Worm (Caenorhabditis elegans): Measurements from ENCODE around the gene K02F3.2.

Gene K02F3.2

ce11 chrIII:841177-841576 lies 4.5 kb upstream of the K02F3.2 start, which contains the start of gene K02F3.9:
TSS of gene K02F3.9 (minus strand) at chrIII:841366.
- TF ChIP-seq sea-1 (GFP tag; conservative IDR thresholded peaks at IDR 0.05) (no peak), tbx-11 (GFP tag; IDR thresholded peaks at IDR 0.05) (no peak), hmg-4 (GFP tag; optimal IDR thresholded peaks at IDR 0.05) (no peak), F13C5.2 (tag; optimal IDR thresholded peaks at IDR 0.05) (no peak), ama-1 (optimal IDR thresholded peaks at IDR 0.05) (no peak), hnd-1 (tag; optimal IDR thresholded peaks at IDR 0.05) (no peak), scrt-1 (GFP tag; IDR thresholded peaks at IDR 0.05) (no peak), ceh-36 (tag; optimal IDR thresholded peaks at IDR 0.05) (no peak), aly-1 (tag; optimal IDR thresholded peaks at IDR 0.05) (no peak), B0310.2 (tag; optimal IDR thresholded peaks at IDR 0.05) (no peak), tra-4 (tag; optimal IDR thresholded peaks at IDR 0.05) (no peak)

- TF ChIP-seq ets-7 (tag; optimal IDR thresholded peaks at IDR 0.05) (no peak), pes-1 (GFP tag; IDR thresholded peaks at IDR 0.05) (no peak), sea-1 (GFP tag; conservative IDR thresholded peaks at IDR 0.05) (no peak), tra-4 (tag; optimal IDR thresholded peaks at IDR 0.05) (no peak), ceh-13 (GFP tag; optimal IDR thresholded peaks at IDR 0.05) (no peak), hnd-1 (tag; optimal IDR thresholded peaks at IDR 0.05) (no peak), tbx-37 (GFP tag; conservative IDR thresholded peaks at IDR 0.05) (no peak), B0310.2 (tag; optimal IDR thresholded peaks at IDR 0.05) (no peak), tbx-11 (GFP tag; IDR thresholded peaks at IDR 0.05) (no peak), scrt-1 (GFP tag; IDR thresholded peaks at IDR 0.05) (no peak), ceh-36 (tag; optimal IDR thresholded peaks at IDR 0.05) (no peak), ama-1 (optimal IDR thresholded peaks at IDR 0.05) (no peak), hmg-4 (GFP tag; optimal IDR thresholded peaks at IDR 0.05) (no peak), aly-1 (tag; optimal IDR thresholded peaks at IDR 0.05) (no peak), hmbx-1 (tag; optimal IDR thresholded peaks at IDR 0.05) (no peak), F13C5.2 (tag; optimal IDR thresholded peaks at IDR 0.05) (no peak), flt-1 (GFP tag; IDR thresholded peaks at IDR 0.05) (no peak)
Measured at ce11 chrIII:842630-843029, 3.0 kb upstream of the K02F3.2 start, which contains the start of gene far-8. TSS of gene far-8 (plus strand) at chrIII:842930.

DNA sequence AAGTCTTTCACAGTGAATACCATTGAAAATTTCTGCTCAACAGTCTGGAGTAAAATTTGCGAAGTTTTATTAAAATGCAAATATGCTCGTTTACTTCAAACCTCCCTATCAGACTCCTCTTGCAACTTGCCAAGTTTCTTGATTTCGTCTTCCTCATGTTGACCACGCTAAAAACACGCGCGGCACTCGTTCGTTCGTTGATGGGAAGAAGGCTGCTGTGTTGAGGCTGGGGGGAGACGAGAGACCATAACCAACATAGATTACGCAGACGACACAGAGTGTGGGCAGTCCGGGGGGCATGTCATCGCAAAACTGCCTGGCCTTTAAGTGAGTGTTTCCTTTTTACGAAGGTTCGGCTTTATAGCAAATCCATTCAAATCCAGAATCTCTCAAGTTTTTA lies 1.6 kb upstream of the K02F3.2 start:
- TF ChIP-seq ceh-13 (GFP tag; optimal IDR thresholded peaks at IDR 0.05) (no peak), ets-7 (tag; optimal IDR thresholded peaks at IDR 0.05) (no peak), tbx-11 (GFP tag; IDR thresholded peaks at IDR 0.05) (no peak), hmg-4 (GFP tag; optimal IDR thresholded peaks at IDR 0.05) (peak; percentile 23)

DNA sequence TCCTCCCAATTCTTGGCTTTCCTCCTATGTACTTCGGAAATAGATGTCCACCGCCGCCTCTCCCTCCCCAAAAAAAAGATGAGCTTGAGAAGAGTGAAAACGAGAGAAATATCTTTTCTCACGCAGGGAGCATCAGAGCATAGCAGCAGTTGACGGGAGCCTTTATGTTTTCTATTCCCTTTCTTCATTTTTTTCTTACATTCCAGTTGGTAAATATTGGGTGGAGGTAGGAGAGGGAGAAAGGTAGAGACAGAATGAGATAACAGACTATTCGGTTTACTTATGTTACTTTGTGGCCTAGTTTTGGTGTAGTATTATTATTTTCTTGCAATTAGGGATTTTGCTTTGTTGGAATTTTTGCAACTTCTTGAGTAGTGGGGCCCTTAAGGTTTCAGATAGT lies 1.1 kb upstream of the K02F3.2 start:
- no peak for TF ChIP-seq ets-7 (tag; optimal IDR thresholded peaks at IDR 0.05)
- TF ChIP-seq tbx-37 (GFP tag; conservative IDR thresholded peaks at IDR 0.05): no peak
- TF ChIP-seq tra-4 (tag; optimal IDR thresholded peaks at IDR 0.05): no peak
- no peak for TF ChIP-seq hmg-4 (GFP tag; optimal IDR thresholded peaks at IDR 0.05)
- TF ChIP-seq hmbx-1 (tag; optimal IDR thresholded peaks at IDR 0.05): no peak
- no peak for TF ChIP-seq pes-1 (GFP tag; IDR thresholded peaks at IDR 0.05)
- no peak for TF ChIP-seq tbx-11 (GFP tag; IDR thresholded peaks at IDR 0.05)
- no peak for TF ChIP-seq ama-1 (optimal IDR thresholded peaks at IDR 0.05)

ce11 chrIII:852296-852695 lies 6.7 kb downstream of the K02F3.2 start, which contains the start of gene moma-1:
TSS of gene moma-1 (minus strand) at chrIII:852396.
- no peak for TF ChIP-seq tbx-37 (GFP tag; conservative IDR thresholded peaks at IDR 0.05)
- TF ChIP-seq ets-7 (tag; optimal IDR thresholded peaks at IDR 0.05): no peak
- no peak for TF ChIP-seq ama-1 (optimal IDR thresholded peaks at IDR 0.05)
- no peak for TF ChIP-seq ceh-36 (tag; optimal IDR thresholded peaks at IDR 0.05)
- no peak for TF ChIP-seq hnd-1 (tag; optimal IDR thresholded peaks at IDR 0.05)
- TF ChIP-seq tbx-11 (GFP tag; IDR thresholded peaks at IDR 0.05): no peak

DNA sequence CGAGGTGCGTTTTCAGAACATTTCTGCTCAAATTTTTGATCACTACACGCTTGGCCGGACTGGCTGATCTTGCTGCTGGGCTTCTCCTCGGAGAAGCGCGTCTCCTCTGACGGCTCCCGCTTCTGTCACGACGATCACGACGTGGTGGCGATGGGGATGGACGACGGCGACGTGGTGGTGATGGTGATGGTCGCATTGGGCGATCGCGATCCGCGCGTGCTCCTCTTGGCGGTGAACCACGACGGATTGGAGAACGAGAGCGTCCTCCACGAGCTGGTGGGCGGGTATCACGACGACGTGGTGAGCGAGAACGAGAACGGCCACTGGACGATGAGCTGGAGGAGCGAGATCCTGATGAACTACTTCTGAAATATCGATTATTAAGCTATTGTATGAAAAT lies 7.8 kb downstream of the K02F3.2 start:
- no peak for TF ChIP-seq tra-4 (tag; optimal IDR thresholded peaks at IDR 0.05)
- no peak for TF ChIP-seq hmg-4 (GFP tag; optimal IDR thresholded peaks at IDR 0.05)
- no peak for TF ChIP-seq scrt-1 (GFP tag; IDR thresholded peaks at IDR 0.05)
- no peak for TF ChIP-seq tbx-37 (GFP tag; conservative IDR thresholded peaks at IDR 0.05)
- TF ChIP-seq hnd-1 (tag; optimal IDR thresholded peaks at IDR 0.05): no peak
- TF ChIP-seq F13C5.2 (tag; optimal IDR thresholded peaks at IDR 0.05): no peak
- no peak for TF ChIP-seq pes-1 (GFP tag; IDR thresholded peaks at IDR 0.05)
- TF ChIP-seq tbx-11 (GFP tag; IDR thresholded peaks at IDR 0.05): no peak
- TF ChIP-seq ceh-13 (GFP tag; optimal IDR thresholded peaks at IDR 0.05): no peak
- TF ChIP-seq flt-1 (GFP tag; IDR thresholded peaks at IDR 0.05): no peak
- TF ChIP-seq sea-1 (GFP tag; conservative IDR thresholded peaks at IDR 0.05): no peak
- no peak for TF ChIP-seq ama-1 (optimal IDR thresholded peaks at IDR 0.05)
- no peak for TF ChIP-seq aly-1 (tag; optimal IDR thresholded peaks at IDR 0.05)
- TF ChIP-seq ceh-36 (tag; optimal IDR thresholded peaks at IDR 0.05): no peak
- no peak for TF ChIP-seq ets-7 (tag; optimal IDR thresholded peaks at IDR 0.05)
- no peak for TF ChIP-seq hmbx-1 (tag; optimal IDR thresholded peaks at IDR 0.05)
- no peak for TF ChIP-seq B0310.2 (tag; optimal IDR thresholded peaks at IDR 0.05)

ce11 chrIII:853859-854359 lies 8.3 kb downstream of the K02F3.2 start, which contains the start of the genes rnp-5 and tag-51:
TSS of gene rnp-5 (minus strand) at chrIII:853909.
TSS of gene tag-51 (plus strand) at chrIII:854221.
- no peak for TF ChIP-seq flt-1 (GFP tag; IDR thresholded peaks at IDR 0.05)
- no peak for TF ChIP-seq tra-4 (tag; optimal IDR thresholded peaks at IDR 0.05)
- no peak for TF ChIP-seq ama-1 (optimal IDR thresholded peaks at IDR 0.05)
- TF ChIP-seq sea-1 (GFP tag; conservative IDR thresholded peaks at IDR 0.05): no peak
- TF ChIP-seq F13C5.2 (tag; optimal IDR thresholded peaks at IDR 0.05): no peak
- TF ChIP-seq hnd-1 (tag; optimal IDR thresholded peaks at IDR 0.05): no peak
- no peak for TF ChIP-seq tbx-11 (GFP tag; IDR thresholded peaks at IDR 0.05)
- no peak for TF ChIP-seq tbx-37 (GFP tag; conservative IDR thresholded peaks at IDR 0.05)
- no peak for TF ChIP-seq hmg-4 (GFP tag; optimal IDR thresholded peaks at IDR 0.05)
- TF ChIP-seq ets-7 (tag; optimal IDR thresholded peaks at IDR 0.05): no peak
- TF ChIP-seq aly-1 (tag; optimal IDR thresholded peaks at IDR 0.05): no peak
- TF ChIP-seq ceh-13 (GFP tag; optimal IDR thresholded peaks at IDR 0.05): no peak
- TF ChIP-seq hmbx-1 (tag; optimal IDR thresholded peaks at IDR 0.05): no peak
- TF ChIP-seq scrt-1 (GFP tag; IDR thresholded peaks at IDR 0.05): no peak
- no peak for TF ChIP-seq pes-1 (GFP tag; IDR thresholded peaks at IDR 0.05)
- no peak for TF ChIP-seq ceh-36 (tag; optimal IDR thresholded peaks at IDR 0.05)
- TF ChIP-seq B0310.2 (tag; optimal IDR thresholded peaks at IDR 0.05): no peak
